Fruit fly (Drosophila melanogaster) Kc167 (cell line): ENCODE data around the gene Bmcp.

ENCODE experiments used
- Sin3A ChIP-seq: fragments of >200 bp; optimal IDR thresholded peaks from 2 replicates; lab custom pipeline; 2018; ENCODE audit warnings: missing external identifiers
- h ChIP-seq: fragments of >200 bp; optimal IDR thresholded peaks from 3 replicates; lab custom pipeline; 2018; ENCODE audit warnings: missing external identifiers
- psq ChIP-seq: fragments of >200 bp; optimal IDR thresholded peaks from 2 replicates; lab custom pipeline; 2017; ENCODE audit warnings: missing external identifiers
- ttk ChIP-seq: sonication (Bioruptor generic); optimal IDR thresholded peaks from 2 replicates; lab custom pipeline; 2017; ENCODE audit warnings: missing external identifiers

- TF ChIP-seq ttk (lab: Kevin White, UChicago) = no peak
- TF ChIP-seq Sin3A = no peak
- TF ChIP-seq psq (lab: Kevin White, UChicago) = no peak
- TF ChIP-seq h (lab: Kevin White, UChicago) = no peak
Measured at dm6 chr3L:11731841-11732240, 11.1 kb downstream of the Bmcp start, which contains the start of gene CG32087.
